Worm (Caenorhabditis elegans) whole organism, L3 larva: ENCODE measurements around the gene srj-14.

Source experiments
- R02D3.7 ChIP-seq: fragments of 150-350 bp; optimal IDR thresholded peaks from 2 replicates; lab custom pipeline; 2014; ENCODE audit warnings: missing biosample characterization, missing genetic modification characterization
- ama-1 ChIP-seq: fragments of 150-350 bp; optimal IDR thresholded peaks from 2 replicates; lab custom pipeline; 2018
- ceh-16 ChIP-seq: sonication (generic microtip); optimal IDR thresholded peaks from 2 replicates; lab custom pipeline; 2017; ENCODE audit warnings: missing biosample characterization, missing genetic modification characterization
- ceh-82 ChIP-seq: fragments of 150-350 bp; optimal IDR thresholded peaks from 2 replicates; lab custom pipeline; 2014; ENCODE audit warnings: missing biosample characterization, missing genetic modification characterization
- ceh-9 ChIP-seq: sonication (generic microtip); optimal IDR thresholded peaks from 2 replicates; lab custom pipeline; 2018; ENCODE audit warnings: missing biosample characterization, missing genetic modification characterization
- daf-12 ChIP-seq: fragments of 150-350 bp; optimal IDR thresholded peaks from 2 replicates; lab custom pipeline; 2014; ENCODE audit warnings: missing biosample characterization, missing genetic modification reagents, missing genetic modification characterization
- egl-27 ChIP-seq: sonication (generic microtip); optimal IDR thresholded peaks from 4 replicates; lab custom pipeline; 2017; ENCODE audit warnings: missing biosample characterization, missing genetic modification reagents, missing genetic modification characterization
- egl-5 ChIP-seq: fragments of 150-350 bp; optimal IDR thresholded peaks from 2 replicates; lab custom pipeline; 2017; ENCODE audit warnings: missing biosample characterization, missing genetic modification reagents, missing genetic modification characterization, inconsistent platforms
- elt-1 ChIP-seq: fragments of 150-350 bp; optimal IDR thresholded peaks from 2 replicates; lab custom pipeline; 2014; ENCODE audit warnings: missing biosample characterization, missing genetic modification characterization
- elt-2 ChIP-seq: sonication (generic microtip); optimal IDR thresholded peaks from 2 replicates; lab custom pipeline; 2016; ENCODE audit warnings: missing genetic modification reagents, mild to moderate bottlenecking, missing genetic modification characterization, missing compliant biosample characterization
- elt-3 ChIP-seq, 3 experiments: fragments of 150-350 bp in 1 of 3; sonication (generic microtip) in 2 of 3; optimal IDR thresholded peaks; 2 replicates in 2 of 3; 4 replicates in 1 of 3; lab custom pipeline; 2014 to 2017; ENCODE audit warnings: missing biosample characterization in 3 of 3, missing genetic modification characterization in 3 of 3
- eor-1 ChIP-seq, 2 experiments: fragments of 150-350 bp; optimal IDR thresholded peaks; 2 replicates each; lab custom pipeline; 2014 to 2018; ENCODE audit warnings: missing biosample characterization in 2 of 2, missing genetic modification characterization in 2 of 2
- fkh-10 ChIP-seq: sonication (generic microtip); optimal IDR thresholded peaks from 2 replicates; lab custom pipeline; 2017; ENCODE audit warnings: missing biosample characterization, missing genetic modification reagents, missing genetic modification characterization
- fkh-2 ChIP-seq: fragments of 150-350 bp; optimal IDR thresholded peaks from 2 replicates; lab custom pipeline; 2014; ENCODE audit warnings: missing biosample characterization, missing genetic modification reagents, missing genetic modification characterization
- fos-1 ChIP-seq: fragments of 150-350 bp; optimal IDR thresholded peaks from 2 replicates; lab custom pipeline; 2014; ENCODE audit warnings: missing biosample characterization, missing genetic modification characterization
- jun-1 ChIP-seq: fragments of 150-350 bp; optimal IDR thresholded peaks from 2 replicates; lab custom pipeline; 2014; ENCODE audit warnings: missing biosample characterization, missing genetic modification reagents, missing genetic modification characterization
- lin-15B ChIP-seq: fragments of 150-350 bp; optimal IDR thresholded peaks from 2 replicates; lab custom pipeline; 2014; ENCODE audit warnings: missing biosample characterization, missing genetic modification characterization
- lin-39 ChIP-seq: fragments of 150-350 bp; optimal IDR thresholded peaks from 2 replicates; lab custom pipeline; 2018; ENCODE audit warnings: missing biosample characterization, missing genetic modification reagents, missing genetic modification characterization
- lsy-12 ChIP-seq: sonication (generic microtip); optimal IDR thresholded peaks from 2 replicates; lab custom pipeline; 2016; ENCODE audit warnings: mild to moderate bottlenecking, missing genetic modification characterization, missing compliant biosample characterization
- mml-1 ChIP-seq: fragments of 150-350 bp; sonication (generic microtip); optimal IDR thresholded peaks from 3 replicates; lab custom pipeline; 2014; ENCODE audit warnings: missing biosample characterization, missing genetic modification characterization
- nfya-1 ChIP-seq: sonication (generic microtip); optimal IDR thresholded peaks from 2 replicates; lab custom pipeline; 2017; ENCODE audit warnings: missing genetic modification characterization, mild to moderate bottlenecking, missing compliant biosample characterization, antibody characterized with exemption, moderate library complexity; ENCODE audit not compliant: insufficient read depth
- nhr-12 ChIP-seq: fragments of 150-350 bp; optimal IDR thresholded peaks from 2 replicates; lab custom pipeline; 2014; ENCODE audit warnings: missing biosample characterization, missing genetic modification characterization
- nhr-23 ChIP-seq: fragments of 150-350 bp; optimal IDR thresholded peaks from 2 replicates; lab custom pipeline; 2014; ENCODE audit warnings: missing biosample characterization, missing genetic modification reagents, missing genetic modification characterization
- nhr-237 ChIP-seq: fragments of 150-350 bp; optimal IDR thresholded peaks from 2 replicates; lab custom pipeline; 2014; ENCODE audit warnings: missing biosample characterization, missing genetic modification characterization
- nhr-28 ChIP-seq: fragments of 150-350 bp; optimal IDR thresholded peaks from 2 replicates; lab custom pipeline; 2014; ENCODE audit warnings: missing biosample characterization, missing genetic modification characterization
- nhr-67 ChIP-seq: fragments of 150-350 bp; optimal IDR thresholded peaks from 2 replicates; lab custom pipeline; 2014; ENCODE audit warnings: missing biosample characterization, missing genetic modification characterization
- nhr-76 ChIP-seq: fragments of 150-350 bp; sonication (generic microtip); optimal IDR thresholded peaks from 5 replicates; lab custom pipeline; 2014; ENCODE audit warnings: missing biosample characterization, missing genetic modification characterization
- pha-4 ChIP-seq: fragments of 150-350 bp; optimal IDR thresholded peaks from 2 replicates; lab custom pipeline; 2014; ENCODE audit warnings: missing biosample characterization, missing genetic modification reagents, missing genetic modification characterization
- sea-2 ChIP-seq: fragments of 150-350 bp; sonication (generic microtip); optimal IDR thresholded peaks from 4 replicates; lab custom pipeline; 2014; ENCODE audit warnings: missing biosample characterization, missing genetic modification reagents, missing genetic modification characterization
- skn-1 ChIP-seq: fragments of 150-350 bp; optimal IDR thresholded peaks from 2 replicates; lab custom pipeline; 2014; ENCODE audit warnings: missing biosample characterization, missing genetic modification characterization
- snpc-4 ChIP-seq: fragments of 150-350 bp; optimal IDR thresholded peaks from 2 replicates; lab custom pipeline; 2014; ENCODE audit warnings: missing biosample characterization, missing genetic modification characterization
- tbx-2 ChIP-seq: sonication (generic microtip); optimal IDR thresholded peaks from 2 replicates; lab custom pipeline; 2016; ENCODE audit warnings: mild to moderate bottlenecking, missing genetic modification characterization, missing compliant biosample characterization
- unc-39 ChIP-seq: sonication (generic microtip); optimal IDR thresholded peaks from 4 replicates; lab custom pipeline; 2017; ENCODE audit warnings: missing biosample characterization, missing genetic modification characterization
- unc-62 ChIP-seq: fragments of 150-350 bp; sonication (generic microtip); optimal IDR thresholded peaks from 4 replicates; lab custom pipeline; 2014; ENCODE audit warnings: missing biosample characterization, missing genetic modification reagents, missing genetic modification characterization
- zag-1 ChIP-seq: fragments of 150-350 bp; optimal IDR thresholded peaks from 2 replicates; lab custom pipeline; 2014; ENCODE audit warnings: missing biosample characterization, missing genetic modification characterization
- ztf-11 ChIP-seq: fragments of 150-350 bp; optimal IDR thresholded peaks from 2 replicates; lab custom pipeline; 2014; ENCODE audit warnings: missing biosample characterization, missing genetic modification characterization
- ztf-4 ChIP-seq: fragments of 150-350 bp; optimal IDR thresholded peaks from 2 replicates; lab custom pipeline; 2014; ENCODE audit warnings: missing biosample characterization, missing genetic modification characterization

Gene srj-14

ce11 chrV:7402355-7402754, 32.8 kb downstream of the srj-14 start, which contains the start of gene srj-13:
Gene srj-13, plus strand, starts transcription at chrV:7402655.
- TF ChIP-seq ztf-11 (tag; lab: Kevin White, UChicago) (no peak), skn-1 (tag; lab: Kevin White, UChicago) (no peak), sea-2 (GFP tag; lab: Kevin White, UChicago) (no peak), R02D3.7 (tag; lab: Kevin White, UChicago) (no peak), snpc-4 (no peak), lsy-12 (tag; lab: Kevin White, UChicago) (no peak), nhr-67 (tag; lab: Kevin White, UChicago) (no peak), tbx-2 (no peak), nhr-76 (tag; lab: Kevin White, UChicago) (no peak), nhr-12 (no peak), nhr-28 (no peak), elt-1 (no peak), nfya-1 (tag; lab: Kevin White, UChicago) (no peak), ceh-16 (tag; lab: Kevin White, UChicago) (no peak), lin-39 (tag; lab: Kevin White, UChicago) (no peak), pha-4 (tag; lab: Kevin White, UChicago) (no peak), unc-62 (GFP tag; lab: Kevin White, UChicago) (no peak), elt-2 (tag; lab: Kevin White, UChicago) (no peak), ama-1 (lab: Kevin White, UChicago) (no peak), elt-3 (tag; optimal IDR thresholded peaks at IDR 0.05; lab: Kevin White, UChicago) (no peak)

ce11 chrV:7403501-7403900, 34.0 kb downstream of the srj-14 start:
- TF ChIP-seq tbx-2 (no peak), ama-1 (lab: Kevin White, UChicago) (no peak), fkh-2 (tag; lab: Kevin White, UChicago) (no peak), jun-1 (tag; lab: Kevin White, UChicago) (no peak), nhr-23 (tag; lab: Kevin White, UChicago) (no peak), egl-5 (tag; lab: Kevin White, UChicago) (no peak), ztf-11 (tag; lab: Kevin White, UChicago) (no peak)

- TF ChIP-seq ceh-9 (tag; lab: Kevin White, UChicago) (no peak), nhr-12 (no peak), lsy-12 (tag; lab: Kevin White, UChicago) (no peak), daf-12 (tag; lab: Kevin White, UChicago) (no peak), ceh-16 (tag; lab: Kevin White, UChicago) (no peak), egl-5 (tag; lab: Kevin White, UChicago) (no peak), nfya-1 (tag; lab: Kevin White, UChicago) (no peak), lin-15B (tag; lab: Kevin White, UChicago) (no peak), elt-3 (tag; optimal IDR thresholded peaks at IDR 0.05; lab: Kevin White, UChicago) (no peak), eor-1 (tag; optimal IDR thresholded peaks at IDR 0.05; lab: Kevin White, UChicago) (no peak), pha-4 (tag; lab: Kevin White, UChicago) (no peak), fkh-2 (tag; lab: Kevin White, UChicago) (no peak), unc-62 (GFP tag; lab: Kevin White, UChicago) (no peak), ama-1 (lab: Kevin White, UChicago) (no peak), mml-1 (tag; lab: Kevin White, UChicago) (no peak), zag-1 (tag; lab: Kevin White, UChicago) (no peak), fkh-10 (GFP tag; lab: Kevin White, UChicago) (no peak), elt-2 (tag; lab: Kevin White, UChicago) (no peak), fos-1 (tag; lab: Kevin White, UChicago) (no peak)
These were observed 39.0 kb downstream of the srj-14 start, which contains the start of gene srt-6 for ce11 chrV:7408520-7408919. Gene srt-6, minus strand, starts transcription at chrV:7408814.

ce11 chrV:7409599-7409998, 40.1 kb downstream of the srj-14 start, which contains the start of gene R13D7.2:
Gene R13D7.2, plus strand, starts transcription at chrV:7409899.
- TF ChIP-seq nhr-12 (no peak), eor-1 (tag; optimal IDR thresholded peaks at IDR 0.05; lab: Kevin White, UChicago) (no peak), nfya-1 (tag; lab: Kevin White, UChicago) (no peak), nhr-237 (tag; lab: Kevin White, UChicago) (no peak), daf-12 (tag; lab: Kevin White, UChicago) (no peak)
- TF ChIP-seq, all 47 proteins: peak for 0

- TF ChIP-seq ceh-16 (tag; lab: Kevin White, UChicago) (no peak), sea-2 (GFP tag; lab: Kevin White, UChicago) (no peak), nhr-23 (tag; lab: Kevin White, UChicago) (no peak), elt-2 (tag; lab: Kevin White, UChicago) (no peak), egl-27 (tag; lab: Kevin White, UChicago) (no peak), unc-39 (tag; lab: Kevin White, UChicago) (no peak), ztf-4 (no peak), jun-1 (tag; lab: Kevin White, UChicago) (no peak), lin-39 (tag; lab: Kevin White, UChicago) (no peak), ceh-82 (tag; lab: Kevin White, UChicago) (no peak), zag-1 (tag; lab: Kevin White, UChicago) (no peak), fkh-10 (GFP tag; lab: Kevin White, UChicago) (no peak)
These were observed 42.2 kb downstream of the srj-14 start, which contains the start of gene str-41 for ce11 chrV:7411695-7412094. Gene str-41, plus strand, starts transcription at chrV:7411995.
